Fruit fly (Drosophila melanogaster): ENCODE measurements around the gene inaE.
A peak's percentile ranks its signal among the peaks of the same experiment; 100 is the strongest.

The inaE gene

dm6 chrX:13797538-13797937, 14.0 kb downstream of the inaE start, which contains the start of gene CG10996:
TSS of gene CG10996 (minus strand) at chrX:13797638.
- TF ChIP-seq bab1 (GFP tag; optimal IDR thresholded peaks at IDR 0.05) = no peak
- TF ChIP-seq pad (GFP tag; optimal IDR thresholded peaks at IDR 0.05) = no peak
- no peak for TF ChIP-seq CG7045 (GFP tag; optimal IDR thresholded peaks at IDR 0.05)
- no peak for TF ChIP-seq CG14711 (tag; optimal IDR thresholded peaks at IDR 0.05)
- TF ChIP-seq Mnt (GFP tag; optimal IDR thresholded peaks at IDR 0.05) = no peak
- TF ChIP-seq ovo (GFP tag; optimal IDR thresholded peaks at IDR 0.05) = no peak
- no peak for TF ChIP-seq cnc (optimal IDR thresholded peaks at IDR 0.05)
- no peak for TF ChIP-seq Hr96 (GFP tag; optimal IDR thresholded peaks at IDR 0.05)
- TF ChIP-seq Clk (GFP tag; optimal IDR thresholded peaks at IDR 0.05) = no peak
- no peak for TF ChIP-seq toe (GFP tag; optimal IDR thresholded peaks at IDR 0.05)
- TF ChIP-seq CG7101 (tag; optimal IDR thresholded peaks at IDR 0.05) = no peak
- TF ChIP-seq CG33017 (tag; optimal IDR thresholded peaks at IDR 0.05) = no peak
- TF ChIP-seq Crg-1 (GFP tag; optimal IDR thresholded peaks at IDR 0.05) = no peak

dm6 chrX:13800680-13801079, 17.2 kb downstream of the inaE start:
- TF ChIP-seq tj (GFP tag; optimal IDR thresholded peaks at IDR 0.05) (peak; percentile 22), kay (GFP tag; ENCODE audit: borderline replicate concordance) (no peak)

- no peak for TF ChIP-seq cnc (optimal IDR thresholded peaks at IDR 0.05)
- TF ChIP-seq CG33017 (tag; optimal IDR thresholded peaks at IDR 0.05) = no peak
- no peak for TF ChIP-seq CG14711 (tag; optimal IDR thresholded peaks at IDR 0.05)
- TF ChIP-seq Mnt (GFP tag; optimal IDR thresholded peaks at IDR 0.05) = no peak
- no peak for TF ChIP-seq Hr96 (GFP tag; optimal IDR thresholded peaks at IDR 0.05)
- no peak for TF ChIP-seq ovo (GFP tag; optimal IDR thresholded peaks at IDR 0.05)
- no peak for TF ChIP-seq cic (GFP tag; optimal IDR thresholded peaks at IDR 0.05)
- no peak for TF ChIP-seq CG11617 (GFP tag; optimal IDR thresholded peaks at IDR 0.05)
- no peak for TF ChIP-seq bab1 (GFP tag; optimal IDR thresholded peaks at IDR 0.05)
- no peak for TF ChIP-seq tj (GFP tag; optimal IDR thresholded peaks at IDR 0.05)
- no peak for TF ChIP-seq toe (GFP tag; optimal IDR thresholded peaks at IDR 0.05)
- TF ChIP-seq Clk (GFP tag; optimal IDR thresholded peaks at IDR 0.05) = no peak
- TF ChIP-seq CG5204 (GFP tag; optimal IDR thresholded peaks at IDR 0.05) = no peak
- no peak for TF ChIP-seq kay (GFP tag; ENCODE audit: borderline replicate concordance)
- no peak for TF ChIP-seq pad (GFP tag; optimal IDR thresholded peaks at IDR 0.05)
- no peak for TF ChIP-seq CG7101 (tag; optimal IDR thresholded peaks at IDR 0.05)
- TF ChIP-seq CG7045 (GFP tag; optimal IDR thresholded peaks at IDR 0.05) = no peak
- TF ChIP-seq CG12768 (GFP tag; optimal IDR thresholded peaks at IDR 0.05) = no peak
- TF ChIP-seq CG1620 (GFP tag; optimal IDR thresholded peaks at IDR 0.05) = no peak
Observed at dm6 chrX:13804398-13804797, 20.9 kb downstream of the inaE start.

- TF ChIP-seq CG33017 (tag; optimal IDR thresholded peaks at IDR 0.05) = no peak
- TF ChIP-seq CG7045 (GFP tag; optimal IDR thresholded peaks at IDR 0.05) = no peak
- TF ChIP-seq ovo (GFP tag; optimal IDR thresholded peaks at IDR 0.05) = no peak
- no peak for TF ChIP-seq Hr96 (GFP tag; optimal IDR thresholded peaks at IDR 0.05)
- TF ChIP-seq cnc (optimal IDR thresholded peaks at IDR 0.05) = no peak
- no peak for TF ChIP-seq kay (GFP tag; ENCODE audit: borderline replicate concordance)
- no peak for TF ChIP-seq Mnt (GFP tag; optimal IDR thresholded peaks at IDR 0.05)
- no peak for TF ChIP-seq Crg-1 (GFP tag; optimal IDR thresholded peaks at IDR 0.05)
Observed at dm6 chrX:13805554-13805953, 22.0 kb downstream of the inaE start.

dm6 chrX:13811480-13811879, 28.0 kb downstream of the inaE start, which contains the start of gene CG11095:
TSS of gene CG11095 (plus strand) at chrX:13811684.
- no peak for TF ChIP-seq tj (GFP tag; optimal IDR thresholded peaks at IDR 0.05)
- peak; percentile 45 for TF ChIP-seq CG12768 (GFP tag; optimal IDR thresholded peaks at IDR 0.05)

- TF ChIP-seq CG11617 (GFP tag; optimal IDR thresholded peaks at IDR 0.05) (peak; percentile 37), CG7101 (tag; optimal IDR thresholded peaks at IDR 0.05) (peak; percentile 62), ovo (GFP tag; optimal IDR thresholded peaks at IDR 0.05) (peak; percentile 53), CG33017 (tag; optimal IDR thresholded peaks at IDR 0.05) (peak; percentile 5), cic (GFP tag; optimal IDR thresholded peaks at IDR 0.05) (peak; percentile 86), Crg-1 (GFP tag; optimal IDR thresholded peaks at IDR 0.05) (peak; percentile 21), bab1 (GFP tag; optimal IDR thresholded peaks at IDR 0.05) (no peak), toe (GFP tag; optimal IDR thresholded peaks at IDR 0.05) (no peak), cnc (optimal IDR thresholded peaks at IDR 0.05) (no peak), Clk (GFP tag; optimal IDR thresholded peaks at IDR 0.05) (no peak), tj (GFP tag; optimal IDR thresholded peaks at IDR 0.05) (no peak), CG12768 (GFP tag; optimal IDR thresholded peaks at IDR 0.05) (peak; percentile 62), Hr96 (GFP tag; optimal IDR thresholded peaks at IDR 0.05) (no peak), kay (GFP tag; ENCODE audit: borderline replicate concordance) (peak; percentile 1), pad (GFP tag; optimal IDR thresholded peaks at IDR 0.05) (peak; percentile 47), CG1620 (GFP tag; optimal IDR thresholded peaks at IDR 0.05) (no peak), Mnt (GFP tag; optimal IDR thresholded peaks at IDR 0.05) (no peak), CG7045 (GFP tag; optimal IDR thresholded peaks at IDR 0.05) (peak; percentile 21), CG5204 (GFP tag; optimal IDR thresholded peaks at IDR 0.05) (no peak), CG14711 (tag; optimal IDR thresholded peaks at IDR 0.05) (peak; percentile 25)
Observed at dm6 chrX:13814058-13814457, 30.5 kb downstream of the inaE start.

DNA sequence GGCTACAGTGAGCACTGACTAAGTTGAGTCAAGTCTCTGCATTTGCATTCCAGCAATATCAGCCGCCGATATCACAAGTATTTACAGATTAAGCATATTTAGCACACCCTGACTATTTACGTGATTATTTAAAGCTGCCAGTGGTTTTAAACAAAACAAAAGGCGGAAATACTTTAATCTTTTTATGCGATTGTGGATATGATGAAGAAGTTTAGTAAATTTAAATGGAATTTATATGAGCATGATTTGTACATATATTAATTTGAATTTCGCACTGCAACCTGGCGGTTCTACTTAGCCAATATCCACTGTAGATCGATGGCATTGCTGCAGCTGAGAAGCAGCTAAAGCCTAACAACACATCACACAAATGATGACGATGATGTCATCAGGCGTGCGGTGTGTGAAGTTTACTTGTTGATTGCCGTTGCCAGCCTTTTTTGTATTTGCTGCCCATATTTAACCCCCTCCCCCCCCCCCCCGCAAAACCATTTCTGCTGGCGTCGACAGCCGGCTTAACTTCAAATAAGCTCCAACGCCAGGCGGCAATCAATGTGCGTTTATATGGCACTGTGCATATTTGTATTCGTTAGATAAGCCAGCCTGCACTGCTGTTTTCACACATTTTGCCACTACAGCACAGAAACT, 32.1 kb downstream of the inaE start:
- TF ChIP-seq CG33017 (tag; optimal IDR thresholded peaks at IDR 0.05) (peak; percentile 45), CG1620 (GFP tag; optimal IDR thresholded peaks at IDR 0.05) (no peak), CG7045 (GFP tag; optimal IDR thresholded peaks at IDR 0.05) (peak; percentile 66), CG14711 (tag; optimal IDR thresholded peaks at IDR 0.05) (peak; percentile 50), CG5204 (GFP tag; optimal IDR thresholded peaks at IDR 0.05) (peak; percentile 69), CG11617 (GFP tag; optimal IDR thresholded peaks at IDR 0.05) (peak; percentile 71), bab1 (GFP tag; optimal IDR thresholded peaks at IDR 0.05) (peak; percentile 42), kay (GFP tag; ENCODE audit: borderline replicate concordance) (peak; percentile 55), Crg-1 (GFP tag; optimal IDR thresholded peaks at IDR 0.05) (no peak), cnc (optimal IDR thresholded peaks at IDR 0.05) (no peak), Mnt (GFP tag; optimal IDR thresholded peaks at IDR 0.05) (no peak), pad (GFP tag; optimal IDR thresholded peaks at IDR 0.05) (peak; percentile 50), CG7101 (tag; optimal IDR thresholded peaks at IDR 0.05) (peak; percentile 52), ovo (GFP tag; optimal IDR thresholded peaks at IDR 0.05) (peak; percentile 3), toe (GFP tag; optimal IDR thresholded peaks at IDR 0.05) (peak; percentile 61), tj (GFP tag; optimal IDR thresholded peaks at IDR 0.05) (peak; percentile 62), Clk (GFP tag; optimal IDR thresholded peaks at IDR 0.05) (peak; percentile 17), Hr96 (GFP tag; optimal IDR thresholded peaks at IDR 0.05) (peak; percentile 60), cic (GFP tag; optimal IDR thresholded peaks at IDR 0.05) (peak; percentile 45), CG12768 (GFP tag; optimal IDR thresholded peaks at IDR 0.05) (peak; percentile 40)

All from whole organism, adult.